Worm (Caenorhabditis elegans) whole organism, L3 larva: ENCODE results near the gene ddr-1.
A peak's percentile ranks its signal among the peaks of the same experiment; 100 is the strongest.

Experiments
- ZK546.5 ChIP-seq: sonication (generic microtip); optimal IDR thresholded peaks from 2 replicates; lab custom pipeline; 2017; ENCODE audit warnings: missing biosample characterization, missing genetic modification characterization
- ama-1 ChIP-seq: fragments of 150-350 bp; optimal IDR thresholded peaks from 2 replicates; lab custom pipeline; 2018
- daf-12 ChIP-seq: fragments of 150-350 bp; optimal IDR thresholded peaks from 2 replicates; lab custom pipeline; 2014; ENCODE audit warnings: missing biosample characterization, missing genetic modification reagents, missing genetic modification characterization
- elt-3 ChIP-seq, 3 experiments: fragments of 150-350 bp in 1 of 3; sonication (generic microtip) in 2 of 3; optimal IDR thresholded peaks; 2 replicates in 2 of 3; 4 replicates in 1 of 3; lab custom pipeline; 2014 to 2017; ENCODE audit warnings: missing biosample characterization in 3 of 3, missing genetic modification characterization in 3 of 3
- fkh-10 ChIP-seq: sonication (generic microtip); optimal IDR thresholded peaks from 2 replicates; lab custom pipeline; 2017; ENCODE audit warnings: missing biosample characterization, missing genetic modification reagents, missing genetic modification characterization
- fos-1 ChIP-seq: fragments of 150-350 bp; optimal IDR thresholded peaks from 2 replicates; lab custom pipeline; 2014; ENCODE audit warnings: missing biosample characterization, missing genetic modification characterization
- lin-39 ChIP-seq: fragments of 150-350 bp; optimal IDR thresholded peaks from 2 replicates; lab custom pipeline; 2018; ENCODE audit warnings: missing biosample characterization, missing genetic modification reagents, missing genetic modification characterization
- mdl-1 ChIP-seq: fragments of 150-350 bp; optimal IDR thresholded peaks from 2 replicates; lab custom pipeline; 2014; ENCODE audit warnings: missing biosample characterization, missing genetic modification characterization
- nfya-1 ChIP-seq: sonication (generic microtip); optimal IDR thresholded peaks from 2 replicates; lab custom pipeline; 2017; ENCODE audit warnings: missing genetic modification characterization, mild to moderate bottlenecking, missing compliant biosample characterization, antibody characterized with exemption, moderate library complexity; ENCODE audit not compliant: insufficient read depth
- nhr-237 ChIP-seq: fragments of 150-350 bp; optimal IDR thresholded peaks from 2 replicates; lab custom pipeline; 2014; ENCODE audit warnings: missing biosample characterization, missing genetic modification characterization
- pqm-1 ChIP-seq: fragments of 150-350 bp; optimal IDR thresholded peaks from 2 replicates; lab custom pipeline; 2017; ENCODE audit warnings: missing biosample characterization, missing genetic modification characterization, inconsistent platforms
- zag-1 ChIP-seq: fragments of 150-350 bp; optimal IDR thresholded peaks from 2 replicates; lab custom pipeline; 2014; ENCODE audit warnings: missing biosample characterization, missing genetic modification characterization
- ztf-11 ChIP-seq: fragments of 150-350 bp; optimal IDR thresholded peaks from 2 replicates; lab custom pipeline; 2014; ENCODE audit warnings: missing biosample characterization, missing genetic modification characterization

ce11 chrX:5451706-5452105 lies 9.3 kb upstream of the ddr-1 start:
- TF ChIP-seq ztf-11 (no peak), zag-1 (tag; lab: Kevin White, UChicago) (no peak), fos-1 (tag; lab: Kevin White, UChicago) (no peak), daf-12 (tag; lab: Kevin White, UChicago) (no peak), fkh-10 (GFP tag; lab: Kevin White, UChicago) (no peak), mdl-1 (tag; lab: Kevin White, UChicago) (no peak), pqm-1 (no peak), nfya-1 (tag; lab: Kevin White, UChicago) (no peak), ama-1 (lab: Kevin White, UChicago) (no peak), elt-3 (tag; optimal IDR thresholded peaks at IDR 0.05; lab: Kevin White, UChicago) (no peak), ZK546.5 (tag; lab: Kevin White, UChicago) (no peak), nhr-237 (tag; lab: Kevin White, UChicago) (no peak), lin-39 (tag; lab: Kevin White, UChicago) (peak; percentile 32)
